Worm (Caenorhabditis elegans): ENCODE results near the gene helq-1.

The helq-1 gene

ce11 chrIII:595449-595848 lies 8.5 kb upstream of the helq-1 start:
- TF ChIP-seq ztf-23 (GFP tag; IDR thresholded peaks at IDR 0.05): no peak
- TF ChIP-seq ref-1 (GFP tag; conservative IDR thresholded peaks at IDR 0.05): no peak
- no peak for TF ChIP-seq flt-1 (GFP tag; IDR thresholded peaks at IDR 0.05)
- TF ChIP-seq klf-2 (GFP tag; conservative IDR thresholded peaks at IDR 0.05): no peak
- no peak for TF ChIP-seq cog-1 (tag; optimal IDR thresholded peaks at IDR 0.05)
- TF ChIP-seq T22C8.4 (GFP tag; IDR thresholded peaks at IDR 0.05): no peak
- no peak for TF ChIP-seq ztf-29 (GFP tag; IDR thresholded peaks at IDR 0.05)
- no peak for TF ChIP-seq tab-1 (GFP tag; IDR thresholded peaks at IDR 0.05)
- no peak for TF ChIP-seq med-1 (GFP tag; optimal IDR thresholded peaks at IDR 0.05; ENCODE audit: insufficient read depth)

DNA sequence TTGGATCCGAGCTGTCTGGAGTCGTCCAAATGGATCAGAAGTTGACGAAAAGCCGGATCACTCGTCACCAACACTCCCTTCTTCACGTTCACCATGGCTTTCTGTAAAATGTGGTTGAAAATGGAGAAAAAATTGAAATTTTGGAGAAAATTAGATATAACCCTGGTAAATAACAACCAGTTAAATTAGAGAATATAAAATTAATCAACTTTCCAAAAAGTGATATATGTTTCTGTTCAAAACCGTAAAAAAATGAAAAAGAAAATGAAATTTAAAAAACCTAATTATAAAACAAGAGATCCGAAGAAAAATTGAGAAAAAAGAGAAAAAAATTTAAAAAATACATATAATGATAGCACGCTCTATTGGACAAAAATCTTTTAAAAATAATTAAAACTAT lies 9.4 kb downstream of the helq-1 start, which contains the start of gene gtf-2H5:
Gene gtf-2H5 (minus strand): TSS at position 101 of the 400 bp plus-strand sequence.
- TF ChIP-seq ztf-29 (GFP tag; IDR thresholded peaks at IDR 0.05): no peak
- TF ChIP-seq cog-1 (tag; optimal IDR thresholded peaks at IDR 0.05): no peak
- TF ChIP-seq klf-2 (GFP tag; conservative IDR thresholded peaks at IDR 0.05): no peak
- TF ChIP-seq ref-1 (GFP tag; conservative IDR thresholded peaks at IDR 0.05): no peak
- TF ChIP-seq ztf-23 (GFP tag; IDR thresholded peaks at IDR 0.05): no peak
- TF ChIP-seq flt-1 (GFP tag; IDR thresholded peaks at IDR 0.05): no peak
- no peak for TF ChIP-seq med-1 (GFP tag; optimal IDR thresholded peaks at IDR 0.05; ENCODE audit: insufficient read depth)
- TF ChIP-seq T22C8.4 (GFP tag; IDR thresholded peaks at IDR 0.05): no peak
- TF ChIP-seq tab-1 (GFP tag; IDR thresholded peaks at IDR 0.05): no peak

ce11 chrIII:576555-576954 lies 10.4 kb downstream of the helq-1 start:
- no peak for TF ChIP-seq T22C8.4 (GFP tag; IDR thresholded peaks at IDR 0.05)
- no peak for TF ChIP-seq cog-1 (tag; optimal IDR thresholded peaks at IDR 0.05)
- no peak for TF ChIP-seq med-1 (GFP tag; optimal IDR thresholded peaks at IDR 0.05; ENCODE audit: insufficient read depth)
- no peak for TF ChIP-seq ztf-23 (GFP tag; IDR thresholded peaks at IDR 0.05)
- no peak for TF ChIP-seq ztf-29 (GFP tag; IDR thresholded peaks at IDR 0.05)
- no peak for TF ChIP-seq klf-2 (GFP tag; conservative IDR thresholded peaks at IDR 0.05)
- no peak for TF ChIP-seq ref-1 (GFP tag; conservative IDR thresholded peaks at IDR 0.05)
- TF ChIP-seq tab-1 (GFP tag; IDR thresholded peaks at IDR 0.05): no peak
- TF ChIP-seq flt-1 (GFP tag; IDR thresholded peaks at IDR 0.05): no peak

ce11 chrIII:568815-569214 lies 18.1 kb downstream of the helq-1 start:
- no peak for TF ChIP-seq klf-2 (GFP tag; conservative IDR thresholded peaks at IDR 0.05)
- no peak for TF ChIP-seq ztf-23 (GFP tag; IDR thresholded peaks at IDR 0.05)

ce11 chrIII:564786-565185 lies 22.1 kb downstream of the helq-1 start:
- no peak for TF ChIP-seq flt-1 (GFP tag; IDR thresholded peaks at IDR 0.05)
- TF ChIP-seq ztf-23 (GFP tag; IDR thresholded peaks at IDR 0.05): no peak
- no peak for TF ChIP-seq tab-1 (GFP tag; IDR thresholded peaks at IDR 0.05)
- TF ChIP-seq ref-1 (GFP tag; conservative IDR thresholded peaks at IDR 0.05): no peak
- TF ChIP-seq ztf-29 (GFP tag; IDR thresholded peaks at IDR 0.05): no peak
- no peak for TF ChIP-seq T22C8.4 (GFP tag; IDR thresholded peaks at IDR 0.05)

ce11 chrIII:563755-564154 lies 23.2 kb downstream of the helq-1 start:
- TF ChIP-seq ztf-23 (GFP tag; IDR thresholded peaks at IDR 0.05): no peak
- no peak for TF ChIP-seq klf-2 (GFP tag; conservative IDR thresholded peaks at IDR 0.05)
- no peak for TF ChIP-seq med-1 (GFP tag; optimal IDR thresholded peaks at IDR 0.05; ENCODE audit: insufficient read depth)
- no peak for TF ChIP-seq ztf-29 (GFP tag; IDR thresholded peaks at IDR 0.05)
- TF ChIP-seq flt-1 (GFP tag; IDR thresholded peaks at IDR 0.05): no peak
- TF ChIP-seq T22C8.4 (GFP tag; IDR thresholded peaks at IDR 0.05): no peak
- no peak for TF ChIP-seq ref-1 (GFP tag; conservative IDR thresholded peaks at IDR 0.05)
- TF ChIP-seq cog-1 (tag; optimal IDR thresholded peaks at IDR 0.05): no peak
- TF ChIP-seq tab-1 (GFP tag; IDR thresholded peaks at IDR 0.05): no peak

DNA sequence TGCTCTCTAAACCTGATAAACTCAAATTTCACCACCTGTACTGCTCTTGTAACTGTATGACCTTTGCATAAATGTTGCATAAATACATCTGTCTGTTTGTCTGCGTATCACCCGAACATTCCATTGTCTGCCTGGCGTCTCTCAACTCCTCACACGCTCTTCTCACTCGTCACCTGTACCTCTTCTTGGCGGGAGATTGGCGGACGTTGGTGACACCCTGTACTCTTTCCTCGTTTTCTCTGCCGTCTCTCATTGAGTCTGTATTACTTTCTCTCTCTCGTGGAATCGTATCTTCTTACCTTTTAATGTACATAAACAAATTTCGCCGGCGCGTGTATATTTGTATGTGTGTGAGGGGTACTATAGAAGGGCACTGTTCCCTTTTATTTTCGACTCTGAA lies 28.1 kb downstream of the helq-1 start:
- no peak for TF ChIP-seq ztf-23 (GFP tag; IDR thresholded peaks at IDR 0.05)
- no peak for TF ChIP-seq ref-1 (GFP tag; conservative IDR thresholded peaks at IDR 0.05)
- 0 out of 2 replicates have a peak, but pooled peaks have one; percentile 7 for TF ChIP-seq flt-1 (GFP tag; IDR thresholded peaks at IDR 0.05)
- no peak for TF ChIP-seq ztf-29 (GFP tag; IDR thresholded peaks at IDR 0.05)
- TF ChIP-seq klf-2 (GFP tag; conservative IDR thresholded peaks at IDR 0.05): no peak
- TF ChIP-seq cog-1 (tag; optimal IDR thresholded peaks at IDR 0.05): peak; percentile 44
- no peak for TF ChIP-seq med-1 (GFP tag; optimal IDR thresholded peaks at IDR 0.05; ENCODE audit: insufficient read depth)
- TF ChIP-seq T22C8.4 (GFP tag; IDR thresholded peaks at IDR 0.05): no peak
- no peak for TF ChIP-seq tab-1 (GFP tag; IDR thresholded peaks at IDR 0.05)

ce11 chrIII:558083-558482 lies 28.8 kb downstream of the helq-1 start:
- no peak for TF ChIP-seq ref-1 (GFP tag; conservative IDR thresholded peaks at IDR 0.05)
- TF ChIP-seq klf-2 (GFP tag; conservative IDR thresholded peaks at IDR 0.05): no peak
- TF ChIP-seq T22C8.4 (GFP tag; IDR thresholded peaks at IDR 0.05): no peak
- TF ChIP-seq ztf-23 (GFP tag; IDR thresholded peaks at IDR 0.05): no peak

ce11 chrIII:555650-556049 lies 31.3 kb downstream of the helq-1 start, which contains the start of gene B0353.1:
Gene B0353.1, plus strand, starts transcription at chrIII:555950.
- no peak for TF ChIP-seq med-1 (GFP tag; optimal IDR thresholded peaks at IDR 0.05; ENCODE audit: insufficient read depth)
- TF ChIP-seq klf-2 (GFP tag; conservative IDR thresholded peaks at IDR 0.05): no peak
- TF ChIP-seq tab-1 (GFP tag; IDR thresholded peaks at IDR 0.05): no peak
- TF ChIP-seq ztf-23 (GFP tag; IDR thresholded peaks at IDR 0.05): no peak

DNA sequence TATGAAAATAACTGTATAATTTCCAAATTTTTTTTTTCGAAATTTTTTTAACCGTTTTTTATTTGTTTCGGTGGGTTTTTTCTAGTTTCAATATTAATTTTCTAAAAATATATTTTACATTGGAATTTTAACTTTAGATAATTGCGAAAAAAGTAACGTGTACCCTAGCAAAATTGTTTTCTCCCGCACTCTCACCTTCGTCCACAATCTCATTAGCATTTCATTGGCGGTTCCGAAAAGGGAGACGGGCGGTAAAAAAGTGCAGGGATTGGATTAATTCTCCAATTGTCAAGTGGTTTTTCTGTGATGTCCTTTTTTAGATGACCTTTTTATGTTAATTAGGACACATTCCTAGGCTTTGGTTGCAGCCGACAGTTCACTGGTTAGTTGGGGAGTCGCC lies 37.7 kb downstream of the helq-1 start:
- TF ChIP-seq med-1 (GFP tag; optimal IDR thresholded peaks at IDR 0.05; ENCODE audit: insufficient read depth) (no peak), klf-2 (GFP tag; conservative IDR thresholded peaks at IDR 0.05) (no peak), ref-1 (GFP tag; conservative IDR thresholded peaks at IDR 0.05) (no peak), T22C8.4 (GFP tag; IDR thresholded peaks at IDR 0.05) (no peak), cog-1 (tag; optimal IDR thresholded peaks at IDR 0.05) (no peak), tab-1 (GFP tag; IDR thresholded peaks at IDR 0.05) (no peak), flt-1 (GFP tag; IDR thresholded peaks at IDR 0.05) (no peak), ztf-29 (GFP tag; IDR thresholded peaks at IDR 0.05) (no peak), ztf-23 (GFP tag; IDR thresholded peaks at IDR 0.05) (no peak)

Measured in whole organism, midembryonic.